Worm (Caenorhabditis elegans): ENCODE results near the gene tam-1.

The tam-1 gene

ce11 chrV:4977539-4977938 lies 14.6 kb upstream of the tam-1 start:
- TF ChIP-seq vab-15 (tag; optimal IDR thresholded peaks at IDR 0.05) (no peak), swsn-7 (tag; optimal IDR thresholded peaks at IDR 0.05) (no peak), ceh-63 (GFP tag; optimal IDR thresholded peaks at IDR 0.05) (no peak), ets-5 (GFP tag; IDR thresholded peaks at IDR 0.05) (no peak), isw-1 (GFP tag; IDR thresholded peaks at IDR 0.05) (no peak), ztf-11 (tag; optimal IDR thresholded peaks at IDR 0.05) (no peak), unc-62 (GFP tag; optimal IDR thresholded peaks at IDR 0.05) (no peak), ama-1 (optimal IDR thresholded peaks at IDR 0.05) (no peak), lin-13 (GFP tag; optimal IDR thresholded peaks at IDR 0.05) (no peak), sox-4 (tag; optimal IDR thresholded peaks at IDR 0.05) (peak; percentile 67), C04F5.9 (tag; optimal IDR thresholded peaks at IDR 0.05) (no peak), fkh-10 (GFP tag; optimal IDR thresholded peaks at IDR 0.05) (no peak), unc-98 (GFP tag; IDR thresholded peaks at IDR 0.05) (no peak), mab-9 (GFP tag; IDR thresholded peaks at IDR 0.05) (no peak), sup-37 (GFP tag; optimal IDR thresholded peaks at IDR 0.05) (no peak), irx-1 (tag; optimal IDR thresholded peaks at IDR 0.05) (no peak), lin-14 (GFP tag; optimal IDR thresholded peaks at IDR 0.05) (no peak), elt-3 (tag; optimal IDR thresholded peaks at IDR 0.05) (no peak), tlp-1 (tag; optimal IDR thresholded peaks at IDR 0.05) (no peak), unc-30 (tag; optimal IDR thresholded peaks at IDR 0.05) (no peak), pag-3 (tag; optimal IDR thresholded peaks at IDR 0.05; ENCODE audit: borderline replicate concordance, insufficient read depth) (no peak), Y116A8C.19 (tag; optimal IDR thresholded peaks at IDR 0.05; ENCODE audit: borderline replicate concordance) (no peak), fkh-8 (tag; optimal IDR thresholded peaks at IDR 0.05) (peak; percentile 67), nhr-11 (tag; optimal IDR thresholded peaks at IDR 0.05) (peak; percentile 7), sptf-1 (tag; optimal IDR thresholded peaks at IDR 0.05) (no peak), hlh-4 (tag; optimal IDR thresholded peaks at IDR 0.05) (no peak)

DNA sequence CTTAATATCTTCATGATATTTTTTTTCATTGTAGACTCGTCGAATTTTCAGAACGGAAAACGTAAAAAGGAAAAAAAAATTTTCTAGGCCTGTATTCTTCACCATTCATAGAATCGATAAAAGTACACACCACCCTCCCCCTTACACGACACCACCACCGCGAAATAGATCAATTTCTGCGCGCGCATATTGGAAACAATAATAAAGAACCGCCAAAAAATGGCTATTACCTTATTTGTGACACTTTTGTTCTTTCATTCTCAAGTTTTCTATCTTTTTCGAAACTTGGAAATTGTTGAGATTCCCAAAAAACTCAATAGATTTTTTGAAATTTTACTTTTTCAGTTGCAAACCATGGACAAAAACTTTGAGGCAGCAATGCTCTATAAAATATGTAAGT lies 12.2 kb upstream of the tam-1 start, which contains the start of gene F26G5.1:
TSS of gene F26G5.1 (plus strand) at position 339 of the 400 bp plus-strand sequence.
- TF ChIP-seq sup-37 (GFP tag; optimal IDR thresholded peaks at IDR 0.05): no peak
- TF ChIP-seq mef-2 (tag; optimal IDR thresholded peaks at IDR 0.05): no peak
- TF ChIP-seq nhr-28 (tag; optimal IDR thresholded peaks at IDR 0.05): no peak
- no peak for TF ChIP-seq F16B12.6 (tag; optimal IDR thresholded peaks at IDR 0.05)
- no peak for TF ChIP-seq lin-13 (GFP tag; optimal IDR thresholded peaks at IDR 0.05)
- TF ChIP-seq C16A3.4 (tag; optimal IDR thresholded peaks at IDR 0.05): no peak
- TF ChIP-seq dpl-1 (GFP tag; optimal IDR thresholded peaks at IDR 0.05): no peak
- no peak for TF ChIP-seq sox-4 (tag; optimal IDR thresholded peaks at IDR 0.05)
- TF ChIP-seq unc-130 (tag; optimal IDR thresholded peaks at IDR 0.05): no peak
- TF ChIP-seq aly-2 (tag; optimal IDR thresholded peaks at IDR 0.05): no peak
- TF ChIP-seq nhr-85 (tag): no peak
- TF ChIP-seq lin-15B (tag; optimal IDR thresholded peaks at IDR 0.05): no peak
- no peak for TF ChIP-seq zag-1 (tag; optimal IDR thresholded peaks at IDR 0.05)
- no peak for TF ChIP-seq ztf-11 (tag; optimal IDR thresholded peaks at IDR 0.05)
- no peak for TF ChIP-seq ces-1 (GFP tag; optimal IDR thresholded peaks at IDR 0.05)
- no peak for TF ChIP-seq lsy-2 (tag; optimal IDR thresholded peaks at IDR 0.05)

- TF ChIP-seq mef-2 (tag; optimal IDR thresholded peaks at IDR 0.05) (no peak), zip-4 (GFP tag; optimal IDR thresholded peaks at IDR 0.05) (no peak), nhr-71 (tag; optimal IDR thresholded peaks at IDR 0.05) (peak; percentile 22), sox-4 (tag; optimal IDR thresholded peaks at IDR 0.05) (peak; percentile 29)
These were observed 11.8 kb upstream of the tam-1 start, which contains the start of gene srsx-10 for ce11 chrV:4974677-4975076. TSS of gene srsx-10 (minus strand) at chrV:4974777.

All from whole organism, L1 larva.